Fruit fly (Drosophila melanogaster) whole organism, embryonic: Measurements from ENCODE around the gene CG14720.
A peak's percentile ranks its signal among the peaks of the same experiment; 100 is the strongest.

Experiments
- ATbp ChIP-seq: fragments of 200-800 bp; sonication (Bioruptor generic); optimal IDR thresholded peaks from 2 replicates; lab custom pipeline; 2017; ENCODE audit warnings: missing biosample characterization, mild to moderate bottlenecking, missing genetic modification characterization, missing genetic modification reagents
- Asciz ChIP-seq: fragments of 200-800 bp; sonication (Bioruptor generic); optimal IDR thresholded peaks from 2 replicates; lab custom pipeline; 2017; ENCODE audit warnings: missing biosample characterization, mild to moderate bottlenecking, missing genetic modification characterization, missing genetic modification reagents
- Awh ChIP-seq: fragments of 200-800 bp; sonication (Bioruptor generic); IDR thresholded peaks from 2 replicates; pipeline ENCODE4, ENCODE4 v1.3.6; 2022; ENCODE audit warnings: missing biosample characterization, missing genetic modification characterization
- CG10366 ChIP-seq: fragments of 200-800 bp; sonication (Bioruptor generic); IDR thresholded peaks from 2 replicates; pipeline ENCODE4 v1.3.6; 2022; ENCODE audit warnings: missing biosample characterization, missing genetic modification characterization
- CG13775 ChIP-seq: fragments of 200-800 bp; sonication (Bioruptor generic); optimal IDR thresholded peaks from 3 replicates; lab custom pipeline; 2017; ENCODE audit warnings: missing biosample characterization, mild to moderate bottlenecking, missing genetic modification characterization
- CG14441 ChIP-seq: fragments of 200-800 bp; sonication (Bioruptor generic); IDR thresholded peaks from 2 replicates; pipeline ENCODE4 v1.3.6; 2022; ENCODE audit warnings: missing biosample characterization, missing genetic modification characterization
- CG15696 ChIP-seq: fragments of 200-800 bp; sonication (Bioruptor generic); optimal IDR thresholded peaks from 2 replicates; lab custom pipeline; 2019; ENCODE audit warnings: missing biosample characterization, mild to moderate bottlenecking, missing genetic modification characterization, moderate library complexity
- CG1792 ChIP-seq: fragments of 200-800 bp; sonication (Bioruptor generic); optimal IDR thresholded peaks from 2 replicates; lab custom pipeline; 2016; ENCODE audit warnings: missing biosample characterization, missing genetic modification characterization
- CG2202 ChIP-seq: fragments of 200-800 bp; sonication (Bioruptor generic); optimal IDR thresholded peaks from 2 replicates; lab custom pipeline; 2018; ENCODE audit warnings: missing biosample characterization, mild to moderate bottlenecking, missing genetic modification characterization
- CG2889 ChIP-seq: fragments of 200-800 bp; sonication (Bioruptor generic); IDR thresholded peaks from 3 replicates; pipeline ENCODE4 v1.3.6; 2022; ENCODE audit warnings: missing biosample characterization, missing genetic modification characterization
- CG3281 ChIP-seq: fragments of 200-800 bp; sonication (Bioruptor generic); optimal IDR thresholded peaks from 3 replicates; lab custom pipeline; 2017; ENCODE audit warnings: missing biosample characterization, mild to moderate bottlenecking, missing genetic modification characterization
- CG42726 ChIP-seq: fragments of 200-800 bp; sonication (Bioruptor generic); IDR thresholded peaks from 2 replicates; pipeline ENCODE4 v1.3.6; 2022; ENCODE audit warnings: missing biosample characterization, missing genetic modification characterization; ENCODE audit not compliant: partially characterized antibody
- CG6272 ChIP-seq: fragments of 200-800 bp; sonication (Bioruptor generic); IDR thresholded peaks from 2 replicates; pipeline ENCODE4 v1.3.6; 2022; ENCODE audit warnings: missing biosample characterization, missing genetic modification characterization
- CG8281 ChIP-seq: fragments of 200-800 bp; sonication (Bioruptor generic); optimal IDR thresholded peaks from 2 replicates; lab custom pipeline; 2018; ENCODE audit warnings: missing biosample characterization, mild to moderate bottlenecking, missing genetic modification characterization, moderate library complexity
- CG8388 ChIP-seq: fragments of 200-800 bp; sonication (Bioruptor generic); optimal IDR thresholded peaks from 2 replicates; lab custom pipeline; 2019; ENCODE audit warnings: missing biosample characterization, mild to moderate bottlenecking, missing genetic modification characterization, moderate library complexity
- CG8765 ChIP-seq: fragments of 200-800 bp; sonication (Bioruptor generic); IDR thresholded peaks from 2 replicates; pipeline ENCODE4 v1.3.6; 2022; ENCODE audit warnings: missing biosample characterization, missing genetic modification characterization
- CG8924 ChIP-seq: fragments of 200-800 bp; optimal IDR thresholded peaks from 3 replicates; lab custom pipeline; 2019; ENCODE audit warnings: missing biosample characterization, mild to moderate bottlenecking, missing genetic modification characterization, moderate library complexity
- Dek ChIP-seq: fragments of 200-800 bp; sonication (Bioruptor generic); optimal IDR thresholded peaks from 3 replicates; lab custom pipeline; 2019; ENCODE audit warnings: missing biosample characterization, mild to moderate bottlenecking, missing genetic modification characterization, moderate library complexity
- Dll ChIP-seq: fragments of 200-800 bp; sonication (Bioruptor generic); IDR thresholded peaks from 4 replicates; pipeline ENCODE4 v1.3.6; 2022; ENCODE audit warnings: missing biosample characterization, missing genetic modification characterization; ENCODE audit not compliant: partially characterized antibody
- E2f2 ChIP-seq: fragments of 200-800 bp; sonication (Bioruptor generic); IDR thresholded peaks from 2 replicates; pipeline ENCODE4 v1.3.6; 2022; ENCODE audit warnings: missing biosample characterization, missing genetic modification characterization
- Hr78 ChIP-seq, 2 experiments: fragments of 200-800 bp in 1 of 2; fragments of >200 bp in 1 of 2; sonication (Bioruptor generic) in 1 of 2; optimal IDR thresholded peaks; 2 replicates each; lab custom pipeline; 2017 to 2019; ENCODE audit warnings: missing biosample characterization in 2 of 2, missing genetic modification characterization in 2 of 2, mild to moderate bottlenecking in 1 of 2, moderate library complexity in 1 of 2
- MBD-R2 ChIP-seq: fragments of 200-800 bp; sonication (Bioruptor generic); IDR thresholded peaks from 2 replicates; pipeline ENCODE4 v1.3.6; 2022; ENCODE audit warnings: missing biosample characterization, missing genetic modification characterization
- NC2β ChIP-seq: fragments of 200-800 bp; sonication (Bioruptor generic); optimal IDR thresholded peaks from 2 replicates; lab custom pipeline; 2016; ENCODE audit warnings: missing biosample characterization, missing genetic modification characterization
- Neu2 ChIP-seq: fragments of 200-800 bp; sonication (Bioruptor generic); optimal IDR thresholded peaks from 3 replicates; lab custom pipeline; 2016; ENCODE audit warnings: missing biosample characterization, missing genetic modification characterization, borderline replicate concordance
- Nf-YA ChIP-seq: fragments of 200-800 bp; sonication (Bioruptor generic); IDR thresholded peaks from 2 replicates; pipeline ENCODE4 v1.3.6; 2022; ENCODE audit warnings: missing biosample characterization, missing genetic modification characterization
- PHDP ChIP-seq: fragments of 200-800 bp; sonication (Bioruptor generic); optimal IDR thresholded peaks from 3 replicates; lab custom pipeline; 2018; ENCODE audit warnings: missing biosample characterization, mild to moderate bottlenecking, missing genetic modification characterization, moderate library complexity
- Pdp1 ChIP-seq, 2 experiments: fragments of 200-800 bp; sonication (Bioruptor generic); optimal IDR thresholded peaks; 3 replicates each; lab custom pipeline; 2016; ENCODE audit warnings: missing biosample characterization in 2 of 2, missing genetic modification characterization in 2 of 2, mild to moderate bottlenecking in 1 of 2, moderate library complexity in 1 of 2
- Sin3A ChIP-seq: fragments of >200 bp; optimal IDR thresholded peaks from 2 replicates; lab custom pipeline; 2018
- Spps ChIP-seq: fragments of 200-800 bp; sonication (Bioruptor generic); optimal IDR thresholded peaks from 2 replicates; lab custom pipeline; 2018; ENCODE audit warnings: missing biosample characterization, mild to moderate bottlenecking, missing genetic modification characterization
- TFAM ChIP-seq: fragments of 200-800 bp; sonication (Bioruptor generic); optimal IDR thresholded peaks from 2 replicates; lab custom pipeline; 2017; ENCODE audit warnings: missing biosample characterization, missing genetic modification characterization, inconsistent platforms
- aop ChIP-seq: fragments of 200-800 bp; sonication (Bioruptor generic); IDR thresholded peaks from 2 replicates; pipeline ENCODE4 v1.3.6; 2022; ENCODE audit warnings: missing biosample characterization, missing genetic modification characterization
- ato ChIP-seq: fragments of 200-800 bp; sonication (Bioruptor generic); IDR thresholded peaks from 2 replicates; pipeline ENCODE4 v1.3.6; 2022; ENCODE audit warnings: missing biosample characterization, missing genetic modification characterization; ENCODE audit not compliant: partially characterized antibody
- btn ChIP-seq: fragments of 200-800 bp; sonication (Bioruptor generic); optimal IDR thresholded peaks from 2 replicates; lab custom pipeline; 2016; ENCODE audit warnings: missing biosample characterization, missing genetic modification characterization
- danr ChIP-seq: fragments of 200-800 bp; sonication (Bioruptor generic); IDR thresholded peaks from 2 replicates; pipeline ENCODE4 v1.3.6; 2022; ENCODE audit warnings: missing biosample characterization, missing genetic modification characterization
- disco-r ChIP-seq: fragments of 200-800 bp; sonication (Bioruptor generic); optimal IDR thresholded peaks from 2 replicates; lab custom pipeline; 2016; ENCODE audit warnings: missing biosample characterization, missing genetic modification characterization
- emc ChIP-seq: fragments of 200-800 bp; sonication (Bioruptor generic); optimal IDR thresholded peaks from 2 replicates; lab custom pipeline; 2016; ENCODE audit warnings: missing biosample characterization, missing genetic modification characterization
- fd102C ChIP-seq: fragments of 200-800 bp; sonication (Bioruptor generic); optimal IDR thresholded peaks from 2 replicates; lab custom pipeline; 2018; ENCODE audit warnings: missing biosample characterization, mild to moderate bottlenecking, missing genetic modification characterization, moderate library complexity
- fd64A ChIP-seq: fragments of 200-800 bp; sonication (Bioruptor generic); optimal IDR thresholded peaks from 3 replicates; lab custom pipeline; 2018; ENCODE audit warnings: missing biosample characterization, mild to moderate bottlenecking, missing genetic modification characterization
- grau ChIP-seq: fragments of 200-800 bp; optimal IDR thresholded peaks from 3 replicates; lab custom pipeline; 2019; ENCODE audit warnings: missing biosample characterization, mild to moderate bottlenecking, missing genetic modification characterization, moderate library complexity
- gro ChIP-seq: fragments of 200-800 bp; sonication (Bioruptor generic); optimal IDR thresholded peaks from 2 replicates; lab custom pipeline; 2016; ENCODE audit warnings: missing biosample characterization, missing genetic modification characterization
- gsb ChIP-seq: fragments of 200-800 bp; sonication (Bioruptor generic); IDR thresholded peaks from 2 replicates; pipeline ENCODE4 v1.3.6; 2022; ENCODE audit warnings: missing biosample characterization, missing genetic modification characterization
- hth ChIP-seq: fragments of >200 bp; optimal IDR thresholded peaks from 2 replicates; lab custom pipeline; 2017; ENCODE audit warnings: inconsistent platforms
- ind ChIP-seq: fragments of 200-800 bp; sonication (Bioruptor generic); optimal IDR thresholded peaks from 3 replicates; lab custom pipeline; 2016; ENCODE audit warnings: missing biosample characterization, missing genetic modification characterization
- jumu ChIP-seq: fragments of 200-800 bp; sonication (Bioruptor generic); optimal IDR thresholded peaks from 3 replicates; lab custom pipeline; 2016; ENCODE audit warnings: missing biosample characterization, missing genetic modification characterization
- mirr ChIP-seq: fragments of 200-800 bp; sonication (Bioruptor generic); optimal IDR thresholded peaks from 3 replicates; lab custom pipeline; 2018; ENCODE audit warnings: missing biosample characterization, mild to moderate bottlenecking, missing genetic modification characterization
- nmo ChIP-seq: fragments of 200-800 bp; sonication (Bioruptor generic); optimal IDR thresholded peaks from 2 replicates; lab custom pipeline; 2018; ENCODE audit warnings: missing biosample characterization, mild to moderate bottlenecking, missing genetic modification characterization, moderate library complexity
- sc ChIP-seq, 3 experiments: fragments of >200 bp in 2 of 3; fragments of 200-800 bp in 1 of 3; sonication (Bioruptor generic) in 1 of 3; optimal IDR thresholded peaks; 2 replicates in 2 of 3; 3 replicates in 1 of 3; lab custom pipeline; 2017; ENCODE audit warnings: mild to moderate bottlenecking in 1 of 3, missing biosample characterization in 1 of 3, missing genetic modification characterization in 1 of 3, missing genetic modification reagents in 1 of 3
- stwl ChIP-seq: fragments of 200-800 bp; sonication (Bioruptor generic); optimal IDR thresholded peaks from 3 replicates; lab custom pipeline; 2018; ENCODE audit warnings: missing biosample characterization, mild to moderate bottlenecking, missing genetic modification characterization, moderate library complexity
- trem ChIP-seq: fragments of 200-800 bp; optimal IDR thresholded peaks from 3 replicates; lab custom pipeline; 2019; ENCODE audit warnings: missing biosample characterization, mild to moderate bottlenecking, missing genetic modification characterization, moderate library complexity
- tup ChIP-seq: fragments of 200-800 bp; sonication (Bioruptor generic); optimal IDR thresholded peaks from 2 replicates; lab custom pipeline; 2016; ENCODE audit warnings: missing biosample characterization, mild to moderate bottlenecking, missing genetic modification characterization, moderate library complexity
- zf30C ChIP-seq: fragments of 200-800 bp; sonication (Bioruptor generic); optimal IDR thresholded peaks from 3 replicates; lab custom pipeline; 2018; ENCODE audit warnings: missing biosample characterization, mild to moderate bottlenecking, missing genetic modification characterization

Gene CG14720

dm6 chr3R:11735337-11735736 lies 23.9 kb downstream of the CG14720 start, which contains the start of gene CG14721 (continued):
- TF ChIP-seq emc (GFP tag; lab: Kevin White, UChicago) (no peak), mirr (GFP tag; lab: Kevin White, UChicago) (no peak), stwl (peak; percentile 37), MBD-R2 (peak; percentile 84), PHDP (tag; lab: Kevin White, UChicago) (no peak), grau (tag; lab: Kevin White, UChicago) (no peak), jumu (GFP tag; lab: Kevin White, UChicago) (peak; percentile 55), CG8281 (tag; lab: Kevin White, UChicago) (no peak), fd102C (no peak), gsb (GFP tag; lab: Robert Waterston, UW) (no peak), aop (GFP tag; lab: Robert Waterston, UW) (no peak), tup (no peak), gro (GFP tag; lab: Kevin White, UChicago) (no peak), ato (no peak; the same call in 1 of the 2 replicates), Sin3A (peak; percentile 78), Spps (tag; lab: Kevin White, UChicago) (no peak), CG13775 (GFP tag; lab: Kevin White, UChicago) (peak; percentile 34), Dek (no peak), danr (GFP tag; lab: Robert Waterston, UW) (no peak), CG6272 (peak; percentile 38), disco-r (GFP tag; lab: Kevin White, UChicago) (no peak), ATbp (no peak), btn (GFP tag; lab: Kevin White, UChicago) (no peak), Dll (peak; percentile 71), sc (optimal IDR thresholded peaks at IDR 0.05; lab: Kevin White, UChicago) (no peak), sc (GFP tag; optimal IDR thresholded peaks at IDR 0.05; lab: Kevin White, UChicago) (no peak), Pdp1 (GFP tag; optimal IDR thresholded peaks at IDR 0.05; lab: Kevin White, UChicago) (peak in 1 of 2 experiments; percentile 38), Neu2 (GFP tag; lab: Kevin White, UChicago) (no peak), Asciz (GFP tag; lab: Kevin White, UChicago) (no peak), CG10366 (GFP tag; lab: Robert Waterston, UW) (no peak), trem (tag; lab: Kevin White, UChicago) (peak; percentile 99), CG3281 (GFP tag; lab: Kevin White, UChicago) (no peak), CG42726 (GFP tag; lab: Robert Waterston, UW) (no peak), TFAM (no peak), Hr78 (GFP tag; optimal IDR thresholded peaks at IDR 0.05; lab: Kevin White, UChicago) (no peak), Awh (GFP tag; lab: Robert Waterston, UW) (no peak), CG15696 (tag; lab: Kevin White, UChicago) (no peak), NC2β (GFP tag; lab: Kevin White, UChicago) (peak; percentile 18), fd64A (GFP tag; lab: Kevin White, UChicago) (no peak), Nf-YA (GFP tag; lab: Robert Waterston, UW) (no peak), CG8765 (GFP tag; lab: Robert Waterston, UW) (no peak), ind (GFP tag; lab: Kevin White, UChicago) (no peak), E2f2 (GFP tag; lab: Robert Waterston, UW) (peak; percentile 96), CG14441 (no peak), CG1792 (no peak), nmo (peak; percentile 54), hth (lab: Kevin White, UChicago) (no peak), CG2889 (GFP tag; lab: Robert Waterston, UW) (no peak), CG8388 (GFP tag; lab: Kevin White, UChicago) (no peak), CG8924 (no peak), zf30C (no peak), CG2202 (no peak)
